Worm (Caenorhabditis elegans): ENCODE data around the gene Y75B12B.1.
A peak's percentile ranks its signal among the peaks of the same experiment; 100 is the strongest.

The Y75B12B.1 gene

DNA sequence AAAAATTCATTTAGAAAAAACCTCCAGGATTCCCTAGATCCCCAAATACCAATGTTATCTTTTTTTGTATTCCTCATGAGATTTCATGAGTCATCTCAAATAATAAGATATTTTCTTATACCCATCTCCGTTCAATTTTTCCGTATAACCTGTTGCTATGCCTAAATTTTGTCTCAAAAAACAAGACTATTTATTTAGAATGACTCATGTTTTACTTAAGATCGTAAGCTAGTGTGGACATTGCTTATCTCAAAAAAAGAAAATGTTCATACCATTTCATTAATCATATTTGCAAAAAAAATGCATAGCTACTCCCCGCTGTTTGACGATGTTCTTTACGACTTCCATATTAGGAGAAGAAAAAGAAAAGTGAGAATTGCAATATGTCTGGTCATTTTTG lies 44.3 kb upstream of the Y75B12B.1 start, which contains the start of gene K08F9.3:
Gene K08F9.3 (plus strand): TSS at position 301 of the 400 bp plus-strand sequence.
- TF ChIP-seq efl-3 (GFP tag; optimal IDR thresholded peaks at IDR 0.05) = no peak
- TF ChIP-seq lin-13 (GFP tag; optimal IDR thresholded peaks at IDR 0.05) = no peak
- no peak for TF ChIP-seq hlh-4 (tag; optimal IDR thresholded peaks at IDR 0.05)

DNA sequence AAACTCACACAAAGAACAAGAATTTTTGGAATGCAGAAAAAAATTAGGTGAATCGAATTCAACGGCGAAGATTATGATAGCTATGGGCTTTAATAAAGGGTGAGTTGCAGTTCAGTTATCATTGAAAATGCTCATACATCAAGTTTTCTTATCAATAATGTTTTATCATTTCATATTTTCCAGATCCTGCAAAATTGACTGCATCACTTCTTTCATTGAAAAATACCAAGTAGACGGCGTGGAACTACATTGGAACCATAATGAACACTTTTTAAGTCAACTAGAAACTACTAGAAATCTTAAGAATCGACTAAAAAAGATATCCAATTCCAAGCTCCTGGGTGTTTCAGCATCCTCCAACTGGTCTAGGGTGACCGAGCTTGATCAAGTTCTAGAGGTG lies 41.2 kb upstream of the Y75B12B.1 start, which contains the start of gene K08F9.1:
Gene K08F9.1 (minus strand): TSS at position 101 of the 400 bp plus-strand sequence.
- TF ChIP-seq efl-3 (GFP tag; optimal IDR thresholded peaks at IDR 0.05) (no peak), unc-62 (GFP tag; optimal IDR thresholded peaks at IDR 0.05) (no peak), ceh-63 (GFP tag; optimal IDR thresholded peaks at IDR 0.05) (no peak), rnt-1 (tag; optimal IDR thresholded peaks at IDR 0.05) (no peak), lir-3 (tag; optimal IDR thresholded peaks at IDR 0.05; ENCODE audit: poor library complexity) (no peak), isw-1 (GFP tag; IDR thresholded peaks at IDR 0.05) (no peak), lin-15B (tag; optimal IDR thresholded peaks at IDR 0.05) (no peak), elt-3 (tag; optimal IDR thresholded peaks at IDR 0.05) (no peak)

DNA sequence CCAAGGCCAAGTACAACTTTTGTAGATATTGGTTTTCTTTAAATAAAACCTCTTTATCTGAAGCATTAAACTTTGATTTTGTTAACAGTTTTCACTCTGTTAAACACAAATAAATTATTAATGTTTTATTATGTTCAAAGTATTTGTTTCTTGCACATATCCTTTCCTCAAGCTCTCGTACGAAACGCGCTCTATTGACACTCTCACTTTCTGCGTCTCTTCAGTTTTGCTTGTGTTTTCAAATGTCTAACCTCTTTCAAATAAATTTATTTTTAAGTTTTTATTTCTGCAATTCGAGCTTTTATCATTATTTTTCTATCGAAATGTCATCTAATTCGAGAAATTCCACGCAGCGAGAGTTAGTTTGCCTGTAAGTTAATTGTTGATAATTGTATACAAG lies 40.7 kb upstream of the Y75B12B.1 start, which contains the start of gene K08F9.4:
Gene K08F9.4 (plus strand): TSS at position 222 of the 400 bp plus-strand sequence.
- TF ChIP-seq snu-23 (GFP tag; optimal IDR thresholded peaks at IDR 0.05) (peak; percentile 79), xbp-1 (tag; optimal IDR thresholded peaks at IDR 0.05) (peak; percentile 63), sptf-1 (tag; optimal IDR thresholded peaks at IDR 0.05) (no peak), grh-1 (GFP tag; IDR thresholded peaks at IDR 0.05) (peak; percentile 31; the same call in 1 of the 2 replicates), snpc-4 (tag; optimal IDR thresholded peaks at IDR 0.05) (peak; percentile 72), isw-1 (GFP tag; IDR thresholded peaks at IDR 0.05) (no peak), vab-15 (tag; optimal IDR thresholded peaks at IDR 0.05) (peak; percentile 2), fos-1 (tag; optimal IDR thresholded peaks at IDR 0.05) (no peak), ztf-4 (tag; optimal IDR thresholded peaks at IDR 0.05) (no peak), ceh-90 (tag; optimal IDR thresholded peaks at IDR 0.05) (no peak), mab-9 (GFP tag; IDR thresholded peaks at IDR 0.05) (no peak), sup-37 (GFP tag; optimal IDR thresholded peaks at IDR 0.05) (no peak), Y116A8C.19 (tag; optimal IDR thresholded peaks at IDR 0.05; ENCODE audit: borderline replicate concordance) (no peak), nhr-77 (tag; optimal IDR thresholded peaks at IDR 0.05) (no peak), unc-62 (GFP tag; optimal IDR thresholded peaks at IDR 0.05) (no peak), zag-1 (tag; optimal IDR thresholded peaks at IDR 0.05) (no peak), irx-1 (tag; optimal IDR thresholded peaks at IDR 0.05) (peak; percentile 0), nhr-237 (tag; optimal IDR thresholded peaks at IDR 0.05) (peak; percentile 55), ama-1 (optimal IDR thresholded peaks at IDR 0.05) (no peak), mdl-1 (tag; optimal IDR thresholded peaks at IDR 0.05) (no peak), hlh-4 (tag; optimal IDR thresholded peaks at IDR 0.05) (no peak), nhr-12 (tag; optimal IDR thresholded peaks at IDR 0.05) (no peak), unc-130 (tag; optimal IDR thresholded peaks at IDR 0.05) (peak; percentile 70), ceh-88 (GFP tag; IDR thresholded peaks at IDR 0.05) (no peak), egl-27 (tag; optimal IDR thresholded peaks at IDR 0.05) (no peak), pqm-1 (tag; optimal IDR thresholded peaks at IDR 0.05) (no peak), blmp-1 (tag; optimal IDR thresholded peaks at IDR 0.05) (peak; percentile 100), mef-2 (tag; optimal IDR thresholded peaks at IDR 0.05) (no peak), swsn-7 (tag; optimal IDR thresholded peaks at IDR 0.05) (peak; percentile 51), sox-4 (tag; optimal IDR thresholded peaks at IDR 0.05) (no peak), tlp-1 (tag; optimal IDR thresholded peaks at IDR 0.05) (no peak), nhr-90 (tag; optimal IDR thresholded peaks at IDR 0.05; ENCODE audit: poor library complexity) (peak; percentile 75), nhr-71 (tag; optimal IDR thresholded peaks at IDR 0.05) (peak; percentile 80), pag-3 (tag; optimal IDR thresholded peaks at IDR 0.05; ENCODE audit: borderline replicate concordance, insufficient read depth) (no peak), elt-3 (tag; optimal IDR thresholded peaks at IDR 0.05) (peak in 2 of 6 experiments; percentile 26 to 72), nhr-20 (tag; optimal IDR thresholded peaks at IDR 0.05) (peak; percentile 68), lin-13 (GFP tag; optimal IDR thresholded peaks at IDR 0.05) (peak; percentile 20), lsy-2 (tag; optimal IDR thresholded peaks at IDR 0.05) (peak; percentile 75 to 82), nhr-85 (tag) (peak; percentile 89), unc-86 (tag; optimal IDR thresholded peaks at IDR 0.05) (peak; percentile 38), aly-2 (tag; optimal IDR thresholded peaks at IDR 0.05) (no peak), lin-15B (tag; optimal IDR thresholded peaks at IDR 0.05) (peak; percentile 84), ces-1 (GFP tag; optimal IDR thresholded peaks at IDR 0.05) (no peak), nhr-28 (tag; optimal IDR thresholded peaks at IDR 0.05) (no peak), unc-30 (tag; optimal IDR thresholded peaks at IDR 0.05) (no peak), rnt-1 (tag; optimal IDR thresholded peaks at IDR 0.05) (peak; percentile 73)

Measured in whole organism, L1 larva.